Fruit fly (Drosophila melanogaster) whole organism, adult: ENCODE measurements around the gene CG17896.

Experiments used
- CG12768 ChIP-seq: fragments of 200-800 bp; sonication (Bioruptor generic); optimal IDR thresholded peaks from 2 replicates; lab custom pipeline; 2017; ENCODE audit warnings: missing biosample characterization, missing genetic modification characterization, mild to moderate bottlenecking, moderate library complexity, missing genetic modification reagents
- CG14711 ChIP-seq: fragments of 200-800 bp; sonication (Bioruptor generic); optimal IDR thresholded peaks from 2 replicates; lab custom pipeline; 2018; ENCODE audit warnings: missing biosample characterization, mild to moderate bottlenecking, missing genetic modification characterization, moderate library complexity
- CG33017 ChIP-seq: fragments of 200-800 bp; sonication (Bioruptor generic); optimal IDR thresholded peaks from 2 replicates; lab custom pipeline; 2018; ENCODE audit warnings: missing biosample characterization, mild to moderate bottlenecking, missing genetic modification characterization, moderate library complexity
- CG5204 ChIP-seq: fragments of 200-800 bp; sonication (Bioruptor generic); optimal IDR thresholded peaks from 2 replicates; lab custom pipeline; 2016; ENCODE audit warnings: missing biosample characterization, missing genetic modification characterization
- Clk ChIP-seq: fragments of 200-800 bp; sonication (Bioruptor generic); optimal IDR thresholded peaks from 2 replicates; lab custom pipeline; 2017; ENCODE audit warnings: missing biosample characterization, missing genetic modification characterization
- kay ChIP-seq: fragments of 200-800 bp; sonication (Bioruptor generic); peaks from one replicate; lab custom pipeline; 2016; ENCODE audit warnings: missing biosample characterization, missing genetic modification characterization, borderline replicate concordance
- ovo ChIP-seq: fragments of 200-800 bp; sonication (Bioruptor generic); optimal IDR thresholded peaks from 2 replicates; lab custom pipeline; 2016; ENCODE audit warnings: missing biosample characterization, missing genetic modification characterization
- pad ChIP-seq: fragments of 200-800 bp; sonication (Bioruptor generic); optimal IDR thresholded peaks from 3 replicates; lab custom pipeline; 2017; ENCODE audit warnings: missing biosample characterization, missing genetic modification characterization, mild to moderate bottlenecking, moderate library complexity, missing genetic modification reagents
- tj ChIP-seq: fragments of 200-800 bp; sonication (Bioruptor generic); optimal IDR thresholded peaks from 3 replicates; lab custom pipeline; 2017; ENCODE audit warnings: missing biosample characterization, mild to moderate bottlenecking, missing genetic modification characterization, moderate library complexity

- no peak for TF ChIP-seq kay
- no peak for TF ChIP-seq CG5204 (GFP tag; lab: Kevin White, UChicago)
- TF ChIP-seq CG14711 (tag; lab: Kevin White, UChicago): no peak
- TF ChIP-seq ovo (GFP tag; lab: Kevin White, UChicago): no peak
- no peak for TF ChIP-seq CG33017 (tag; lab: Kevin White, UChicago)
- no peak for TF ChIP-seq tj (GFP tag; lab: Kevin White, UChicago)
- TF ChIP-seq Clk (GFP tag; lab: Kevin White, UChicago): no peak
- TF ChIP-seq pad (GFP tag; lab: Kevin White, UChicago): no peak
- no peak for TF ChIP-seq CG12768
Measured at dm6 chrX:515676-516075, 22.4 kb upstream of the CG17896 start.
